Worm (Caenorhabditis elegans) whole organism, L4 larva: ENCODE data around the gene C36C9.4.

Experiments
- D1046.2 ChIP-seq: fragments of 200-800 bp; sonication (Bioruptor generic); IDR thresholded peaks from 2 replicates; pipeline ENCODE4 v1.3.6; 2022; ENCODE audit warnings: missing genetic modification characterization, missing compliant biosample characterization
- F10B5.3 ChIP-seq: sonication (generic microtip); optimal IDR thresholded peaks from 2 replicates; lab custom pipeline; 2016; ENCODE audit warnings: mild to moderate bottlenecking, missing genetic modification characterization, missing compliant biosample characterization
- F44E2.7 ChIP-seq: fragments of 200-800 bp; sonication (Bioruptor generic); IDR thresholded peaks from 2 replicates; pipeline ENCODE4 v2.1.2; 2022; ENCODE audit warnings: missing genetic modification characterization, missing compliant biosample characterization
- R02D3.7 ChIP-seq: fragments of 150-350 bp; sonication (generic microtip); optimal IDR thresholded peaks from 3 replicates; lab custom pipeline; 2014; ENCODE audit warnings: missing biosample characterization, missing genetic modification characterization
- T26A8.4 ChIP-seq: fragments of 200-800 bp; sonication (Bioruptor generic); IDR thresholded peaks from 2 replicates; pipeline ENCODE4 v1.3.6; 2022; ENCODE audit warnings: missing genetic modification characterization, missing compliant biosample characterization
- Y48G9A.11 ChIP-seq: fragments of 200-800 bp; sonication (Bioruptor generic); IDR thresholded peaks from 2 replicates; pipeline ENCODE4 v1.3.6; 2022; ENCODE audit warnings: missing genetic modification reagents, missing genetic modification characterization, missing compliant biosample characterization
- ZK337.2 ChIP-seq: fragments of 200-800 bp; sonication (Bioruptor generic); IDR thresholded peaks from 2 replicates; pipeline ENCODE4 v1.3.6; 2022; ENCODE audit warnings: missing genetic modification reagents, missing genetic modification characterization, missing compliant biosample characterization
- ZK546.5 ChIP-seq, 2 experiments: sonication (generic microtip); optimal IDR thresholded peaks; 2 replicates each; lab custom pipeline; 2017; ENCODE audit warnings: missing biosample characterization in 2 of 2, missing genetic modification characterization in 2 of 2
- aha-1 ChIP-seq: fragments of 150-350 bp; peaks from one replicate; lab custom pipeline; 2014; ENCODE audit warnings: missing biosample characterization, missing genetic modification characterization
- ceh-28 ChIP-seq: fragments of 150-350 bp; optimal IDR thresholded peaks from 2 replicates; lab custom pipeline; 2014; ENCODE audit warnings: missing biosample characterization, missing genetic modification reagents, missing genetic modification characterization
- ceh-82 ChIP-seq: sonication (generic microtip); optimal IDR thresholded peaks from 2 replicates; lab custom pipeline; 2017; ENCODE audit warnings: missing biosample characterization, missing genetic modification characterization
- cey-2 ChIP-seq: sonication (generic microtip); optimal IDR thresholded peaks from 3 replicates; lab custom pipeline; 2017; ENCODE audit warnings: missing genetic modification characterization, mild to moderate bottlenecking, missing compliant biosample characterization, antibody characterized with exemption, borderline replicate concordance; ENCODE audit not compliant: insufficient read depth
- daf-8 ChIP-seq: fragments of 200-800 bp; sonication (Bioruptor generic); IDR thresholded peaks from 2 replicates; pipeline ENCODE4 v1.3.6; 2022; ENCODE audit warnings: missing genetic modification characterization, missing compliant biosample characterization
- dpl-1 ChIP-seq: fragments of 150-350 bp; optimal IDR thresholded peaks from 2 replicates; lab custom pipeline; 2014; ENCODE audit warnings: missing biosample characterization, missing genetic modification reagents, missing genetic modification characterization
- fkh-10 ChIP-seq: fragments of 150-350 bp; optimal IDR thresholded peaks from 2 replicates; lab custom pipeline; 2014; ENCODE audit warnings: missing biosample characterization, missing genetic modification reagents, missing genetic modification characterization
- hlh-11 ChIP-seq: fragments of 200-800 bp; sonication (Bioruptor generic); optimal IDR thresholded peaks from 2 replicates; lab custom pipeline; 2018; ENCODE audit warnings: mild to moderate bottlenecking, missing genetic modification characterization, missing compliant biosample characterization
- lin-1 ChIP-seq: fragments of 200-800 bp; sonication (Bioruptor generic); IDR thresholded peaks from 2 replicates; pipeline ENCODE4 v1.3.6; 2022; ENCODE audit warnings: missing genetic modification reagents, missing genetic modification characterization, missing compliant biosample characterization
- lin-38 ChIP-seq: fragments of 200-800 bp; sonication (Bioruptor generic); IDR thresholded peaks from 2 replicates; pipeline ENCODE4 v1.3.6; 2022; ENCODE audit warnings: missing genetic modification reagents, missing genetic modification characterization, missing compliant biosample characterization
- mep-1 ChIP-seq: fragments of 150-350 bp; sonication (generic microtip); optimal IDR thresholded peaks from 3 replicates; lab custom pipeline; 2014; ENCODE audit warnings: missing biosample characterization, missing genetic modification characterization
- nhr-111 ChIP-seq: fragments of 200-800 bp; sonication (Bioruptor generic); optimal IDR thresholded peaks from 2 replicates; lab custom pipeline; 2018; ENCODE audit warnings: mild to moderate bottlenecking, missing genetic modification characterization, missing compliant biosample characterization
- nhr-25 ChIP-seq: sonication (generic microtip); optimal IDR thresholded peaks from 2 replicates; lab custom pipeline; 2017; ENCODE audit warnings: missing genetic modification characterization, mild to moderate bottlenecking, missing compliant biosample characterization, antibody characterized with exemption, moderate library complexity, borderline replicate concordance; ENCODE audit not compliant: insufficient read depth
- nhr-41 ChIP-seq: fragments of 200-800 bp; sonication (Bioruptor generic); IDR thresholded peaks from 2 replicates; pipeline ENCODE4 v1.3.6; 2022; ENCODE audit warnings: missing genetic modification reagents, missing genetic modification characterization, missing compliant biosample characterization
- nhr-42 ChIP-seq: fragments of 200-800 bp; sonication (Bioruptor generic); IDR thresholded peaks from 2 replicates; pipeline ENCODE4 v1.3.6; 2022; ENCODE audit warnings: missing genetic modification characterization, missing compliant biosample characterization
- pha-4 ChIP-seq, 2 experiments: fragments of 150-350 bp in 1 of 2; fragments of 200-800 bp in 1 of 2; sonication (Bioruptor generic) in 1 of 2; IDR thresholded peaks in 1 of 2; optimal IDR thresholded peaks in 1 of 2; 2 replicates each; pipeline versions ENCODE4 v1.3.6 to Lab custom; 2014 to 2022; ENCODE audit warnings: missing genetic modification characterization in 2 of 2, missing genetic modification reagents in 2 of 2, missing biosample characterization in 1 of 2, missing compliant biosample characterization in 1 of 2
- rbr-2 ChIP-seq: sonication (generic microtip); optimal IDR thresholded peaks from 2 replicates; lab custom pipeline; 2016; ENCODE audit warnings: missing genotype, missing genetic modification characterization, missing compliant biosample characterization
- sdz-12 ChIP-seq: fragments of 200-800 bp; sonication (Bioruptor generic); optimal IDR thresholded peaks from 2 replicates; lab custom pipeline; 2018; ENCODE audit warnings: mild to moderate bottlenecking, missing genetic modification characterization, missing compliant biosample characterization
- set-16 ChIP-seq: fragments of 200-800 bp; sonication (Bioruptor generic); IDR thresholded peaks from 2 replicates; pipeline ENCODE4 v1.3.6; 2022; ENCODE audit warnings: missing genetic modification reagents, missing genetic modification characterization, missing compliant biosample characterization
- skn-1 ChIP-seq: fragments of 150-350 bp; optimal IDR thresholded peaks from 2 replicates; lab custom pipeline; 2014; ENCODE audit warnings: missing biosample characterization, missing genetic modification characterization
- snpc-1.2 ChIP-seq: fragments of 200-800 bp; sonication (Bioruptor generic); IDR thresholded peaks from 2 replicates; pipeline ENCODE4 v1.3.6; 2022; ENCODE audit warnings: missing genetic modification reagents, missing genetic modification characterization, missing compliant biosample characterization
- spr-3 ChIP-seq: fragments of 200-800 bp; sonication (Bioruptor generic); optimal IDR thresholded peaks from 2 replicates; lab custom pipeline; 2018; ENCODE audit warnings: mild to moderate bottlenecking, missing genetic modification characterization, missing compliant biosample characterization
- unc-62 ChIP-seq, 3 experiments: fragments of 150-350 bp in 1 of 3; sonication (generic microtip); optimal IDR thresholded peaks in 2 of 3; peaks in 1 of 3; 1 replicate in 1 of 3; 2 replicates in 2 of 3; lab custom pipeline; 2014 to 2017; ENCODE audit warnings: missing biosample characterization in 3 of 3, missing genetic modification characterization in 3 of 3, missing genetic modification reagents in 3 of 3, missing genotype in 1 of 3
- vab-7 ChIP-seq: fragments of 200-800 bp; sonication (Bioruptor generic); IDR thresholded peaks from 2 replicates; pipeline ENCODE4 v1.3.6; 2022; ENCODE audit warnings: missing genetic modification reagents, missing genetic modification characterization, missing compliant biosample characterization
- zfp-2 ChIP-seq: sonication (generic microtip); optimal IDR thresholded peaks from 2 replicates; lab custom pipeline; 2016; ENCODE audit warnings: mild to moderate bottlenecking, missing genetic modification characterization, missing compliant biosample characterization
- zfp-3 ChIP-seq: fragments of 200-800 bp; sonication (Bioruptor generic); conservative IDR thresholded peaks from 2 replicates; pipeline ENCODE4 v1.3.6; 2022; ENCODE audit warnings: missing genetic modification reagents, missing genetic modification characterization, missing compliant biosample characterization
- zip-2 ChIP-seq: fragments of 150-350 bp; optimal IDR thresholded peaks from 2 replicates; lab custom pipeline; 2014; ENCODE audit warnings: missing biosample characterization, missing genetic modification characterization
- ztf-7 ChIP-seq: fragments of 150-350 bp; optimal IDR thresholded peaks from 2 replicates; lab custom pipeline; 2014; ENCODE audit warnings: missing biosample characterization, missing genetic modification characterization

C36C9.4 gene

DNA sequence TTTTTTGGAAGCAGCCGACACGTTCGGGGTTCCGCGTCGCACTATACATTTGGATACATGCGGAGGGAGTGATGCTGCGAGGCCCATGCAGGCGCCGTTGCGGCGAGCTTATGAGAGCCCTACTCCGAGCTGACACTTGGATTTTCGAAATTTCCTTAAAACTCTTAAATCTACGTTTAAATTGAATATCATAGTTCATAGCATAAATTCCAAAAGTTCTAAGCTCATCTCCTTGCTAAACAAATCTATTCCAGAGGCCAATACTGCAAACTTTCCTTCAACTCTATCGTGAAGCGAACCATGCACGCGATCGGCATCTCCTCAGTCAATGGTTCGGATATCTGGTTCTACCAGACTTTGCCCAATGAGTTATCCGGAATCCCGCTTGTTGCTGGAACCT, 32.8 kb upstream of the C36C9.4 start, which contains the start of gene dgn-3:
TSS of gene dgn-3 (plus strand) at position 301 of the 400 bp plus-strand sequence.
- no peak for TF ChIP-seq spr-3 (GFP tag; lab: Kevin White, UChicago)
- peak; percentile 44; the same call in 1 of the 2 replicates for TF ChIP-seq set-16 (GFP tag; lab: Robert Waterston, UW)

DNA sequence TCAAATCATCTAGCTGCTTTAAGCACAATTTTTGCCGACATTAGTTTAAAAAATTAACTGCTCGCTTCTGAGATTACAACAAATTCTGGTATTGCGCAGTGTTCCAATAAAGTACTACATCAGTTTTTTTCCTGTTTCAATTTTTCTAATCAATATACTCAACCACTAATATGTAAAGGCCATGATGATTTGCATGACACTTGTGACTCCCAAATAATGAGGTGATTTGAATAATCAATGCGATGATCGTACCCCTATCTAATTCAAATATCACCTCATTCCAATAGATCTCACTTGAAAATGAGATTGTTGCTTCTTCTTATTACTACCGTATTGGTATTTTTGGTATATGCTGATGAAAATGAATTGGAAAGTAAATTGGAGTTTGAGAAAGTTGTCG, 30.3 kb upstream of the C36C9.4 start, which contains the start of gene F07G6.2:
TSS of gene F07G6.2 (plus strand) at position 301 of the 400 bp plus-strand sequence.
- TF ChIP-seq vab-7 (no peak), snpc-1.2 (GFP tag; lab: Robert Waterston, UW) (no peak), zip-2 (tag; lab: Kevin White, UChicago) (no peak), nhr-25 (no peak), pha-4 (GFP tag; IDR thresholded peaks at IDR 0.05; lab: Robert Waterston, UW) (no peak), pha-4 (tag; optimal IDR thresholded peaks at IDR 0.05; lab: Kevin White, UChicago) (no peak), R02D3.7 (no peak), T26A8.4 (GFP tag; lab: Robert Waterston, UW) (no peak), D1046.2 (GFP tag; lab: Robert Waterston, UW) (no peak), daf-8 (GFP tag; lab: Robert Waterston, UW) (no peak), ceh-82 (tag; lab: Kevin White, UChicago) (no peak), fkh-10 (no peak), ZK337.2 (GFP tag; lab: Robert Waterston, UW) (no peak), F10B5.3 (tag; lab: Kevin White, UChicago) (no peak), dpl-1 (GFP tag; lab: Kevin White, UChicago) (no peak), zfp-3 (GFP tag; lab: Robert Waterston, UW) (no peak), unc-62 (GFP tag; optimal IDR thresholded peaks at IDR 0.05 in 1 of 2; lab: Kevin White, UChicago) (no peak), unc-62 (tag; optimal IDR thresholded peaks at IDR 0.05; lab: Kevin White, UChicago) (no peak), sdz-12 (GFP tag; lab: Kevin White, UChicago) (no peak), cey-2 (tag; lab: Kevin White, UChicago) (no peak), nhr-111 (GFP tag; lab: Kevin White, UChicago) (no peak), ztf-7 (no peak)

DNA sequence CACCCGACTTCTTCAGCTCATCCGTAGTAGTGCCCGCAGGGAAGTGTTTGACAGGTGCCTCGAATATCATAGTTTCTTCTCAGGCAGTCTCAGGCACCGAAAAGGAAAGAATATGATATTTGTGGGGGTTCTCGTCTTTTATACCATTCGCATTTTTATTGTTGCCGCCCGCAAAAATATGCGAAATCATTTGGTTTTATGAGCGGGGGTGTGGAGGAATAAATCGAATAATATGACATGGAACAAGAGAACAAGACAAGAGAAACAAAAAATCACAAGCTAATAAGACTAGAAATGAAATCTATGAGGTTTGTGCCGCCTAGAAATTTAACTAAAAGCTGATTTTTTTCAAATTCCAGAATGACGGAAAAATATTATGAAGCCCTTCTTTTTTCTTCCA, 23.6 kb upstream of the C36C9.4 start, which contains the start of gene F07G6.8:
TSS of gene F07G6.8 (minus strand) at position 101 of the 400 bp plus-strand sequence.
- TF ChIP-seq ceh-28 (tag; lab: Kevin White, UChicago) (no peak), zfp-2 (no peak), aha-1 (tag; lab: Kevin White, UChicago) (no peak), mep-1 (tag; lab: Kevin White, UChicago) (no peak), Y48G9A.11 (GFP tag; lab: Robert Waterston, UW) (no peak), ZK546.5 (tag; optimal IDR thresholded peaks at IDR 0.05; lab: Kevin White, UChicago) (no peak), lin-38 (GFP tag; lab: Robert Waterston, UW) (no peak), F44E2.7 (GFP tag; lab: Robert Waterston, UW) (no peak), skn-1 (tag; lab: Kevin White, UChicago) (no peak), snpc-1.2 (GFP tag; lab: Robert Waterston, UW) (no peak), nhr-41 (GFP tag; lab: Robert Waterston, UW) (no peak), lin-1 (no peak), hlh-11 (tag; lab: Kevin White, UChicago) (no peak), nhr-42 (GFP tag; lab: Robert Waterston, UW) (no peak), rbr-2 (tag; lab: Kevin White, UChicago) (no peak)
